Fruit fly (Drosophila melanogaster) whole organism, embryonic: ENCODE measurements around the gene Osi19.

Experiments used
- ATbp ChIP-seq: fragments of 200-800 bp; sonication (Bioruptor generic); optimal IDR thresholded peaks from 2 replicates; lab custom pipeline; 2017; ENCODE audit warnings: missing biosample characterization, mild to moderate bottlenecking, missing genetic modification characterization, missing genetic modification reagents
- Antp ChIP-seq: fragments of 200-800 bp; sonication (Bioruptor generic); optimal IDR thresholded peaks from 3 replicates; lab custom pipeline; 2016; ENCODE audit warnings: missing biosample characterization, missing genetic modification characterization
- Blimp-1 ChIP-seq: fragments of 200-800 bp; sonication (Bioruptor generic); optimal IDR thresholded peaks from 3 replicates; lab custom pipeline; 2018; ENCODE audit warnings: missing biosample characterization, missing genetic modification characterization, mild to moderate bottlenecking, moderate library complexity, missing genetic modification reagents
- Bteb2 ChIP-seq: fragments of 200-800 bp; sonication (Bioruptor generic); optimal IDR thresholded peaks from 2 replicates; lab custom pipeline; 2016; ENCODE audit warnings: missing biosample characterization, missing genetic modification characterization
- C15 ChIP-seq: fragments of 200-800 bp; sonication (Bioruptor generic); IDR thresholded peaks from 3 replicates; pipeline ENCODE4 v1.3.6; 2022; ENCODE audit warnings: missing biosample characterization, missing genetic modification characterization
- CG10147 ChIP-seq: fragments of 200-800 bp; sonication (Bioruptor generic); optimal IDR thresholded peaks from 2 replicates; lab custom pipeline; 2019; ENCODE audit warnings: missing biosample characterization, mild to moderate bottlenecking, missing genetic modification characterization, moderate library complexity
- CG10654 ChIP-seq: fragments of 200-800 bp; sonication (Bioruptor generic); optimal IDR thresholded peaks from 2 replicates; lab custom pipeline; 2016; ENCODE audit warnings: missing biosample characterization, missing genetic modification characterization
- CG11093 ChIP-seq: fragments of 200-800 bp; sonication (Bioruptor generic); IDR thresholded peaks from 3 replicates; pipeline ENCODE4 v1.3.6; 2022; ENCODE audit warnings: missing biosample characterization, missing genetic modification characterization
- CG11398 ChIP-seq: fragments of 200-800 bp; sonication (Bioruptor generic); optimal IDR thresholded peaks from 2 replicates; lab custom pipeline; 2016; ENCODE audit warnings: missing biosample characterization, missing genetic modification characterization
- CG13894 ChIP-seq: fragments of 200-800 bp; sonication (Bioruptor generic); optimal IDR thresholded peaks from 3 replicates; lab custom pipeline; 2018; ENCODE audit warnings: missing biosample characterization, mild to moderate bottlenecking, missing genetic modification characterization, moderate library complexity
- CG14860 ChIP-seq: fragments of 200-800 bp; sonication (Bioruptor generic); IDR thresholded peaks from 3 replicates; pipeline ENCODE4 v1.3.6; 2022; ENCODE audit warnings: missing biosample characterization, missing genetic modification characterization; ENCODE audit not compliant: partially characterized antibody
- CG17385 ChIP-seq: fragments of 200-800 bp; sonication (Bioruptor generic); optimal IDR thresholded peaks from 3 replicates; lab custom pipeline; 2018; ENCODE audit warnings: missing biosample characterization, mild to moderate bottlenecking, missing genetic modification characterization
- CG1832 ChIP-seq: fragments of 200-800 bp; sonication (Bioruptor generic); optimal IDR thresholded peaks from 2 replicates; lab custom pipeline; 2017; ENCODE audit warnings: missing biosample characterization, mild to moderate bottlenecking, missing genetic modification characterization, inconsistent platforms
- CG2199 ChIP-seq: fragments of 200-800 bp; sonication (Bioruptor generic); IDR thresholded peaks from 3 replicates; pipeline ENCODE4 v1.3.6; 2022; ENCODE audit warnings: missing biosample characterization, missing genetic modification characterization
- CG2202 ChIP-seq: fragments of 200-800 bp; sonication (Bioruptor generic); optimal IDR thresholded peaks from 2 replicates; lab custom pipeline; 2018; ENCODE audit warnings: missing biosample characterization, mild to moderate bottlenecking, missing genetic modification characterization
- CG3163 ChIP-seq: fragments of 200-800 bp; sonication (Bioruptor generic); optimal IDR thresholded peaks from 3 replicates; lab custom pipeline; 2016; ENCODE audit warnings: missing biosample characterization, missing genetic modification characterization
- CG33557 ChIP-seq: fragments of 200-800 bp; sonication (Bioruptor generic); optimal IDR thresholded peaks from 2 replicates; lab custom pipeline; 2019; ENCODE audit warnings: missing biosample characterization, mild to moderate bottlenecking, missing genetic modification characterization, moderate library complexity
- CG3407 ChIP-seq: fragments of 200-800 bp; sonication (Bioruptor generic); optimal IDR thresholded peaks from 2 replicates; lab custom pipeline; 2018; ENCODE audit warnings: missing biosample characterization, mild to moderate bottlenecking, missing genetic modification characterization
- CG6813 ChIP-seq: fragments of 200-800 bp; sonication (Bioruptor generic); optimal IDR thresholded peaks from 2 replicates; lab custom pipeline; 2017; ENCODE audit warnings: missing biosample characterization, missing genetic modification characterization, mild to moderate bottlenecking, moderate library complexity, missing genetic modification reagents
- CG8478 ChIP-seq: fragments of >200 bp; optimal IDR thresholded peaks from 2 replicates; lab custom pipeline; 2018
- Dip2 ChIP-seq: fragments of 200-800 bp; sonication (Bioruptor generic); IDR thresholded peaks from 2 replicates; pipeline ENCODE4 v1.3.6; 2022; ENCODE audit warnings: missing biosample characterization, missing genetic modification characterization
- Dref ChIP-seq: fragments of 200-800 bp; sonication (Bioruptor generic); IDR thresholded peaks from 2 replicates; pipeline ENCODE4 v1.3.6; 2022; ENCODE audit warnings: missing biosample characterization, missing genetic modification characterization
- HHEX ChIP-seq: fragments of 200-800 bp; sonication (Bioruptor generic); optimal IDR thresholded peaks from 3 replicates; lab custom pipeline; 2017; ENCODE audit warnings: missing biosample characterization, mild to moderate bottlenecking, missing genetic modification characterization, missing genetic modification reagents
- Hand ChIP-seq: fragments of 200-800 bp; sonication (Bioruptor generic); optimal IDR thresholded peaks from 2 replicates; lab custom pipeline; 2017; ENCODE audit warnings: mild to moderate bottlenecking, missing biosample characterization, missing genetic modification reagents, missing genetic modification characterization
- HmgZ ChIP-seq: fragments of 200-800 bp; sonication (Bioruptor generic); optimal IDR thresholded peaks from 2 replicates; lab custom pipeline; 2018; ENCODE audit warnings: missing biosample characterization, mild to moderate bottlenecking, missing genetic modification characterization
- Hmx ChIP-seq: fragments of 200-800 bp; sonication (Bioruptor generic); optimal IDR thresholded peaks from 2 replicates; lab custom pipeline; 2016; ENCODE audit warnings: missing biosample characterization, missing genetic modification characterization
- Hr39 ChIP-seq: fragments of >200 bp; optimal IDR thresholded peaks from 2 replicates; lab custom pipeline; 2017
- Jarid2 ChIP-seq: fragments of 200-800 bp; sonication (Bioruptor generic); optimal IDR thresholded peaks from 3 replicates; lab custom pipeline; 2017; ENCODE audit warnings: mild to moderate bottlenecking, missing biosample characterization, missing genetic modification reagents, missing genetic modification characterization
- Nf-YA ChIP-seq: fragments of 200-800 bp; sonication (Bioruptor generic); IDR thresholded peaks from 2 replicates; pipeline ENCODE4 v1.3.6; 2022; ENCODE audit warnings: missing biosample characterization, missing genetic modification characterization
- Sox100B ChIP-seq: fragments of 200-800 bp; sonication (Bioruptor generic); optimal IDR thresholded peaks from 3 replicates; lab custom pipeline; 2018; ENCODE audit warnings: missing biosample characterization, mild to moderate bottlenecking, missing genetic modification characterization
- Sox102F ChIP-seq: fragments of 200-800 bp; sonication (Bioruptor generic); optimal IDR thresholded peaks from 2 replicates; lab custom pipeline; 2018; ENCODE audit warnings: missing biosample characterization, mild to moderate bottlenecking, missing genetic modification characterization, moderate library complexity
- Xrp1 ChIP-seq: fragments of 200-800 bp; sonication (Bioruptor generic); IDR thresholded peaks from 2 replicates; pipeline ENCODE4 v1.3.6; 2022; ENCODE audit warnings: missing biosample characterization, missing genetic modification characterization
- chinmo ChIP-seq: fragments of 200-800 bp; sonication (Bioruptor generic); IDR thresholded peaks from 4 replicates; pipeline ENCODE4 v1.3.6; 2022; ENCODE audit warnings: missing biosample characterization, missing genetic modification characterization; ENCODE audit not compliant: partially characterized antibody
- ci ChIP-seq: fragments of 200-800 bp; sonication (Bioruptor generic); IDR thresholded peaks from 3 replicates; pipeline ENCODE4 v1.3.6; 2022; ENCODE audit warnings: missing biosample characterization, missing genetic modification characterization
- crp ChIP-seq, 2 experiments: fragments of 200-800 bp; sonication (Bioruptor generic); optimal IDR thresholded peaks; 2 replicates in 1 of 2; 3 replicates in 1 of 2; lab custom pipeline; 2017; ENCODE audit warnings: missing biosample characterization in 2 of 2, missing genetic modification characterization in 2 of 2, mild to moderate bottlenecking in 1 of 2, moderate library complexity in 1 of 2
- gsb ChIP-seq: fragments of 200-800 bp; sonication (Bioruptor generic); IDR thresholded peaks from 2 replicates; pipeline ENCODE4 v1.3.6; 2022; ENCODE audit warnings: missing biosample characterization, missing genetic modification characterization
- ham ChIP-seq: fragments of 200-800 bp; sonication (Bioruptor generic); IDR thresholded peaks from 2 replicates; pipeline ENCODE4 v1.3.6; 2022; ENCODE audit warnings: missing biosample characterization, missing genetic modification characterization
- ken ChIP-seq: fragments of 200-800 bp; sonication (Bioruptor generic); IDR thresholded peaks from 3 replicates; pipeline ENCODE4 v1.3.6; 2022; ENCODE audit warnings: missing biosample characterization, missing genetic modification characterization
- kni ChIP-seq: fragments of 200-800 bp; sonication (Bioruptor generic); optimal IDR thresholded peaks from 3 replicates; lab custom pipeline; 2017; ENCODE audit warnings: mild to moderate bottlenecking, missing biosample characterization, missing genetic modification reagents, missing genetic modification characterization
- knrl ChIP-seq: fragments of 200-800 bp; sonication (Bioruptor generic); IDR thresholded peaks from 3 replicates; pipeline ENCODE4 v1.3.6; 2022; ENCODE audit warnings: missing biosample characterization, missing genetic modification characterization; ENCODE audit not compliant: partially characterized antibody
- nau ChIP-seq: fragments of 200-800 bp; sonication (Bioruptor generic); optimal IDR thresholded peaks from 3 replicates; lab custom pipeline; 2017; ENCODE audit warnings: missing biosample characterization, mild to moderate bottlenecking, missing genetic modification characterization, missing genetic modification reagents
- slbo ChIP-seq: fragments of 200-800 bp; sonication (Bioruptor generic); IDR thresholded peaks from 2 replicates; pipeline ENCODE4 v1.3.6; 2022; ENCODE audit warnings: missing biosample characterization, missing genetic modification characterization
- so ChIP-seq: fragments of 200-800 bp; sonication (Bioruptor generic); IDR thresholded peaks from 3 replicates; pipeline ENCODE4 v1.3.6; 2022; ENCODE audit warnings: missing biosample characterization, missing genetic modification characterization
- sqz ChIP-seq: fragments of 200-800 bp; sonication (Bioruptor generic); optimal IDR thresholded peaks from 3 replicates; lab custom pipeline; 2018; ENCODE audit warnings: missing biosample characterization, mild to moderate bottlenecking, missing genetic modification characterization
- tll ChIP-seq, 2 experiments: fragments of 200-800 bp in 1 of 2; fragments of >200 bp in 1 of 2; sonication (Bioruptor generic) in 1 of 2; optimal IDR thresholded peaks; 2 replicates each; lab custom pipeline; 2017 to 2019; ENCODE audit warnings: missing biosample characterization in 2 of 2, missing genetic modification characterization in 2 of 2, mild to moderate bottlenecking in 1 of 2, moderate library complexity in 1 of 2
- vvl ChIP-seq: fragments of 200-800 bp; sonication (Bioruptor generic); IDR thresholded peaks from 2 replicates; pipeline ENCODE4 v1.3.6; 2022; ENCODE audit warnings: missing biosample characterization, missing genetic modification characterization
- z ChIP-seq: fragments of 200-800 bp; sonication (Bioruptor generic); IDR thresholded peaks from 3 replicates; pipeline ENCODE4 v1.3.6; 2022; ENCODE audit warnings: missing biosample characterization, missing genetic modification characterization

Gene Osi19

dm6 chr3R:6309676-6310075 is 25.5 kb upstream of the Osi19 start, which contains the start of gene CG31560:
TSS of gene CG31560 (plus strand) at chr3R:6309976.
- TF ChIP-seq z (GFP tag; lab: Robert Waterston, UW): no peak
- no peak for TF ChIP-seq CG3163
- TF ChIP-seq C15 (GFP tag; lab: Robert Waterston, UW): no peak
- no peak for TF ChIP-seq Xrp1
- TF ChIP-seq CG2202 (tag; lab: Kevin White, UChicago): no peak
- no peak for TF ChIP-seq gsb (GFP tag; lab: Robert Waterston, UW)
- no peak for TF ChIP-seq Hmx (GFP tag; lab: Kevin White, UChicago)
- no peak for TF ChIP-seq Dip2 (GFP tag; lab: Robert Waterston, UW)
- no peak for TF ChIP-seq CG17385 (GFP tag; lab: Kevin White, UChicago)
- TF ChIP-seq CG1832 (GFP tag; lab: Kevin White, UChicago): no peak
- TF ChIP-seq sqz (GFP tag; lab: Kevin White, UChicago): no peak
- no peak for TF ChIP-seq CG3407
- no peak for TF ChIP-seq CG6813 (GFP tag; lab: Kevin White, UChicago)
- TF ChIP-seq so: no peak
- TF ChIP-seq Hand (GFP tag; lab: Kevin White, UChicago): no peak
- no peak for TF ChIP-seq slbo (GFP tag; lab: Robert Waterston, UW)
- no peak for TF ChIP-seq knrl (GFP tag; lab: Robert Waterston, UW)
- TF ChIP-seq ham (GFP tag; lab: Robert Waterston, UW): no peak

dm6 chr3R:6311641-6312259 is 23.4 kb upstream of the Osi19 start, which contains the start of gene Osi17:
TSS of gene Osi17 (plus strand) at chr3R:6311772.
- TF ChIP-seq Sox100B (GFP tag; lab: Kevin White, UChicago) (no peak), CG11093 (GFP tag; lab: Robert Waterston, UW) (0 out of 3 replicates have a peak, but pooled peaks have one; percentile 11), CG10654 (GFP tag; lab: Kevin White, UChicago) (no peak), Jarid2 (GFP tag; lab: Kevin White, UChicago) (peak; percentile 22), ken (0 out of 3 replicates have a peak, but pooled peaks have one; percentile 26), Blimp-1 (peak; percentile 99), CG8478 (no peak), CG2199 (GFP tag; lab: Robert Waterston, UW) (0 out of 3 replicates have a peak, but pooled peaks have one; percentile 61)

- peak in 1 of 2 experiments; percentile 22 for TF ChIP-seq tll (GFP tag; optimal IDR thresholded peaks at IDR 0.05; lab: Kevin White, UChicago)
- TF ChIP-seq vvl (GFP tag; lab: Robert Waterston, UW): peak; percentile 68
- peak; percentile 42 for TF ChIP-seq Blimp-1
- no peak for TF ChIP-seq CG14860 (GFP tag; lab: Robert Waterston, UW)
- TF ChIP-seq CG10147: no peak
- TF ChIP-seq CG33557 (GFP tag; lab: Kevin White, UChicago): no peak
- TF ChIP-seq Hr39 (lab: Kevin White, UChicago): peak; percentile 98
- peak; percentile 5 for TF ChIP-seq kni (GFP tag; lab: Kevin White, UChicago)
- TF ChIP-seq Sox102F (GFP tag; lab: Kevin White, UChicago): no peak
- TF ChIP-seq HHEX (GFP tag; lab: Kevin White, UChicago): no peak
- TF ChIP-seq Antp: no peak
- TF ChIP-seq Nf-YA (GFP tag; lab: Robert Waterston, UW): no peak
- no peak for TF ChIP-seq Bteb2 (GFP tag; lab: Kevin White, UChicago)
- TF ChIP-seq nau (GFP tag; lab: Kevin White, UChicago): no peak
- no peak for TF ChIP-seq HmgZ (tag; lab: Kevin White, UChicago)
- TF ChIP-seq CG11398 (GFP tag; lab: Kevin White, UChicago): no peak
- peak; percentile 52; the same call in 2 of the 3 replicates for TF ChIP-seq ci (GFP tag; lab: Robert Waterston, UW)
- no peak for TF ChIP-seq CG13894 (tag; lab: Kevin White, UChicago)
- 0 out of 2 replicates have a peak, but pooled peaks have one; percentile 24 for TF ChIP-seq Dref (GFP tag; lab: Robert Waterston, UW)
- TF ChIP-seq crp (GFP tag; optimal IDR thresholded peaks at IDR 0.05; lab: Kevin White, UChicago): no peak
- no peak for TF ChIP-seq ATbp (GFP tag; lab: Kevin White, UChicago)
- 0 out of 4 replicates have a peak, but pooled peaks have one; percentile 28 for TF ChIP-seq chinmo (GFP tag; lab: Robert Waterston, UW)
These were observed 20.1 kb upstream of the Osi19 start for dm6 chr3R:6315078-6315477.
